Fruit fly (Drosophila melanogaster): ENCODE measurements around the gene Ctl1.

DNA sequence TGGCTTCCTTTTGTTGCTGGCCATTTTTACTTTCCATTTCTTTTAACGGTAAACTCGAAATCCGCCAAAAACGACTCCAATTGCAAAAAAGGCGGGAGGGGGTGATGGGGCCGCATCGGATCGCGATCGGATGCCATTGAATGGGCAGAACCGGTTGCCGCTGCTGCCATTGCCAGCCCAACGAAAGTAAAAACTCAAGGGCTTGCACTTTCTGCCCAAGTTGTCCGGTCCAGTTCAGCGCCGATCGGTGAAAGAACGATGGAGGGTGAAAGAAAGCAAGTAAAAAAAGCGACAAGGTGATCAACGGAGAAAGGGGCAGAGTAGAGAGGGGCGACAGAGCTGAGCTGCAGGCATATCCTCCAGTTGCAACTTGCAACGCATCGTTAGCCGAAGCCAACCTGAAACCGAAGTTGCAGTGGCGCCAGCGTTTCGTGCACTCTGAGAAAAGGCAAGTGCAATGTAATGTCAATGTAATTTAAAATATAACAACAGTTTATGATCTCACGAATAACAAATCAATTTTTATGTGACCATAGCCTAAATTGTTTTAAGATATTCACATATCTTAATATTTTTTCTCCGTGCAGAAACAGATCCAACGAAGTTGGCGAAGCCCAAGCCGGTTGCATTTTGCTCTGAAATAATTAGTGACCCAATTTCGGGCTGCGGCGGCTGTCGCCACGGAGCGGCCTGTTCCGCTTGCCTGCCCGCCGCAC is 26.6 kb downstream of the Ctl1 start:
- TF ChIP-seq CG4496 (GFP tag; IDR thresholded peaks at IDR 0.05) (peak; percentile 95), Pif1A (GFP tag; optimal IDR thresholded peaks at IDR 0.05) (peak; percentile 90), Ets98B (GFP tag; IDR thresholded peaks at IDR 0.05) (peak; percentile 96), CG14655 (GFP tag; optimal IDR thresholded peaks at IDR 0.05) (peak; percentile 89), rn (GFP tag; IDR thresholded peaks at IDR 0.05) (peak; percentile 77), fd96Ca (GFP tag; IDR thresholded peaks at IDR 0.05) (peak; percentile 92)
